Worm (Caenorhabditis elegans): ENCODE results near the gene mex-6.

DNA sequence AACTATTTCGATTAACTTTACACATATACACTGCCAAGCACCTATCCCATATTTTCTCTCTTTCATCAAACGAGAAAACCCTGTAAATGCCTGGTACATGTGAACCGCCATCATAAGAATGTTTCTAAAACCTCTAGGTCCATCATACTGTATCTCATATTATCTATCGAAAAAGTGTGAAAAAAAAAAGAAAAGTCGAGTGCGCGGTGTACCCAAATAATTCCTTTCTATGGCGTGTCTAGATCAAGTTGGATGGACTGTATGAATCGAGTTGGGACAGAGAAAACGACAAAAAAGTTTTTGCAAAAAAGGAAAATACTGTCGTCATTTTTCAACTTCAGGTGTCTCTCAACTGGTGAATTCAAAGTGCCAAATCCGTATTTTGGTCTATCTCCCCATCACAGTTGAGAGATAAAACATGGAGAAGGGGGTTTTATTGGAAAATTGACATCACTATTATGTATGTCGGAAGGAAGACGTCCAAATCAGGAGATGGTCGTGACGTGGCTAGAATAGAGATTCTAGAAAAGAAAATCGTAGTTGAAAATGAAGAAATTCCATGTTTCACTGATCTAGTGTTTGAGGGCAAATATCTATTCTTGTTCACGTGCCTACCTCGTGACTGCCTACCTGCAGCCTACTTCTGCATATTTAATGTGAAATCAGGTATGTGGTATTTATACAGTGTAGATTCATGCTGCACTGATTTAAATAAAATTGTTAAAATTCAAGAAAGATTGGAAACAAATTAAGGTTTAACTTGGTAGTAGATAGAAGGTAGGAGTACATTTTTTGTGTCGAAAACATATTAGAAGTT, 30.5 kb upstream of the mex-6 start:
- TF ChIP-seq sptf-1 (tag; optimal IDR thresholded peaks at IDR 0.05) (no peak), lin-13 (tag; optimal IDR thresholded peaks at IDR 0.05) (no peak), pha-4 (tag; optimal IDR thresholded peaks at IDR 0.05) (no peak), nhr-2 (tag; optimal IDR thresholded peaks at IDR 0.05) (no peak), lsy-2 (tag; optimal IDR thresholded peaks at IDR 0.05) (no peak), ham-2 (GFP tag; optimal IDR thresholded peaks at IDR 0.05) (no peak), elt-3 (tag; optimal IDR thresholded peaks at IDR 0.05) (no peak), snpc-4 (tag; optimal IDR thresholded peaks at IDR 0.05) (no peak), unc-62 (GFP tag; optimal IDR thresholded peaks at IDR 0.05) (no peak), mls-2 (tag; optimal IDR thresholded peaks at IDR 0.05) (no peak), mep-1 (tag; optimal IDR thresholded peaks at IDR 0.05) (no peak), bed-3 (GFP tag; optimal IDR thresholded peaks at IDR 0.05) (no peak), ces-1 (GFP tag; optimal IDR thresholded peaks at IDR 0.05) (no peak)

All from whole organism, mixed stage, embryonic.